Worm (Caenorhabditis elegans): Measurements from ENCODE around the gene F01D5.10.
A peak's percentile ranks its signal among the peaks of the same experiment; 100 is the strongest.

Gene F01D5.10

ce11 chrII:14040204-14040842 lies 19.2 kb upstream of the F01D5.10 start (continued):
- TF ChIP-seq sem-4 (tag; optimal IDR thresholded peaks at IDR 0.05) (peak; percentile 94), nhr-23 (tag; optimal IDR thresholded peaks at IDR 0.05) (no peak), fos-1 (tag; optimal IDR thresholded peaks at IDR 0.05) (peak; percentile 67), unc-62 (GFP tag; optimal IDR thresholded peaks at IDR 0.05) (peak; percentile 67), nhr-21 (tag; optimal IDR thresholded peaks at IDR 0.05) (peak; percentile 93)

- TF ChIP-seq lin-11 (tag; optimal IDR thresholded peaks at IDR 0.05), result no peak
- peak; percentile 37 for TF ChIP-seq ama-1 (optimal IDR thresholded peaks at IDR 0.05)
Observed at ce11 chrII:14039811-14040203, 18.7 kb upstream of the F01D5.10 start.

- TF ChIP-seq skn-1 (tag; optimal IDR thresholded peaks at IDR 0.05) (no peak), sma-9 (GFP tag; optimal IDR thresholded peaks at IDR 0.05) (peak; percentile 37), sma-9 (tag; optimal IDR thresholded peaks at IDR 0.05) (no peak), ama-1 (optimal IDR thresholded peaks at IDR 0.05) (no peak), F13H6.1 (tag; optimal IDR thresholded peaks at IDR 0.05) (peak; percentile 0), mdl-1 (tag; optimal IDR thresholded peaks at IDR 0.05) (peak in 1 of 2 experiments; percentile 33), sma-3 (GFP tag; optimal IDR thresholded peaks at IDR 0.05) (peak; percentile 0), fos-1 (tag; optimal IDR thresholded peaks at IDR 0.05) (peak; percentile 32)
Observed at ce11 chrII:14038331-14038730, 17.2 kb upstream of the F01D5.10 start.

ce11 chrII:14037484-14038303 lies 16.6 kb upstream of the F01D5.10 start:
- no peak for TF ChIP-seq sma-3 (GFP tag; optimal IDR thresholded peaks at IDR 0.05)
- peak; percentile 26 for TF ChIP-seq crh-2 (tag; optimal IDR thresholded peaks at IDR 0.05)
- peak; percentile 18 for TF ChIP-seq C34F6.9 (tag; optimal IDR thresholded peaks at IDR 0.05)

- TF ChIP-seq nhr-21 (tag; optimal IDR thresholded peaks at IDR 0.05), result no peak
- peak; percentile 28 for TF ChIP-seq zag-1 (tag; optimal IDR thresholded peaks at IDR 0.05)
- no peak for TF ChIP-seq elt-1 (tag; optimal IDR thresholded peaks at IDR 0.05)
- TF ChIP-seq ZK546.5 (tag; optimal IDR thresholded peaks at IDR 0.05), result no peak
- no peak for TF ChIP-seq gmeb-1 (tag; optimal IDR thresholded peaks at IDR 0.05)
- TF ChIP-seq skn-1 (tag; optimal IDR thresholded peaks at IDR 0.05), result no peak
- no peak for TF ChIP-seq ama-1 (optimal IDR thresholded peaks at IDR 0.05)
- TF ChIP-seq nhr-23 (tag; optimal IDR thresholded peaks at IDR 0.05), result no peak
- no peak for TF ChIP-seq unc-55 (GFP tag; optimal IDR thresholded peaks at IDR 0.05)
- no peak for TF ChIP-seq nhr-77 (tag; optimal IDR thresholded peaks at IDR 0.05)
- TF ChIP-seq crh-2 (tag; optimal IDR thresholded peaks at IDR 0.05), result peak; percentile 13
- TF ChIP-seq ztf-4 (tag; optimal IDR thresholded peaks at IDR 0.05), result peak; percentile 21
- TF ChIP-seq alr-1 (tag; optimal IDR thresholded peaks at IDR 0.05), result no peak
- TF ChIP-seq lin-39 (tag; optimal IDR thresholded peaks at IDR 0.05), result no peak
- TF ChIP-seq aly-2 (tag; optimal IDR thresholded peaks at IDR 0.05), result no peak
- no peak for TF ChIP-seq nhr-12 (tag; optimal IDR thresholded peaks at IDR 0.05)
- no peak for TF ChIP-seq snpc-4 (tag; optimal IDR thresholded peaks at IDR 0.05)
- TF ChIP-seq lsy-2 (tag; optimal IDR thresholded peaks at IDR 0.05), result peak in 1 of 2 experiments; percentile 49
- TF ChIP-seq C34F6.9 (tag; optimal IDR thresholded peaks at IDR 0.05), result peak; percentile 39
- TF ChIP-seq fos-1 (tag; optimal IDR thresholded peaks at IDR 0.05), result no peak
- TF ChIP-seq mdl-1 (tag; optimal IDR thresholded peaks at IDR 0.05), result peak; percentile 38 to 67
- no peak for TF ChIP-seq ceh-82 (tag; optimal IDR thresholded peaks at IDR 0.05)
- TF ChIP-seq unc-39 (tag; optimal IDR thresholded peaks at IDR 0.05), result no peak
- TF ChIP-seq lin-13 (GFP tag; optimal IDR thresholded peaks at IDR 0.05), result no peak
- no peak for TF ChIP-seq peb-1 (tag; optimal IDR thresholded peaks at IDR 0.05)
- no peak for TF ChIP-seq ceh-16 (tag; optimal IDR thresholded peaks at IDR 0.05)
- TF ChIP-seq sma-3 (GFP tag; optimal IDR thresholded peaks at IDR 0.05), result no peak
- TF ChIP-seq nhr-129 (tag; optimal IDR thresholded peaks at IDR 0.05), result peak; percentile 58
- TF ChIP-seq elt-3 (tag; optimal IDR thresholded peaks at IDR 0.05), result no peak
- no peak for TF ChIP-seq egl-27 (tag; optimal IDR thresholded peaks at IDR 0.05)
- no peak for TF ChIP-seq nhr-10 (tag; optimal IDR thresholded peaks at IDR 0.05)
- no peak for TF ChIP-seq nhr-25 (tag; optimal IDR thresholded peaks at IDR 0.05)
- no peak for TF ChIP-seq mab-5 (tag; optimal IDR thresholded peaks at IDR 0.05)
- TF ChIP-seq mbf-1 (tag; optimal IDR thresholded peaks at IDR 0.05), result no peak
- TF ChIP-seq nhr-237 (tag; optimal IDR thresholded peaks at IDR 0.05), result no peak
- peak; percentile 43 for TF ChIP-seq sem-4 (tag; optimal IDR thresholded peaks at IDR 0.05)
- TF ChIP-seq lin-11 (tag; optimal IDR thresholded peaks at IDR 0.05), result peak; percentile 4
- TF ChIP-seq nhr-11 (tag; optimal IDR thresholded peaks at IDR 0.05), result no peak
Observed at ce11 chrII:14036724-14037483, 15.8 kb upstream of the F01D5.10 start.

All from whole organism, L2 larva.